Worm (Caenorhabditis elegans) whole organism, L1 larva: Measurements from ENCODE around the gene Y54G2A.49.

Source experiments
- aly-2 ChIP-seq: fragments of 150-350 bp; optimal IDR thresholded peaks from 2 replicates; lab custom pipeline; 2014; ENCODE audit warnings: missing biosample characterization, missing genetic modification characterization
- nhr-76 ChIP-seq: sonication (generic microtip); optimal IDR thresholded peaks from 2 replicates; lab custom pipeline; 2017; ENCODE audit warnings: missing biosample characterization, missing genetic modification characterization
- ztf-4 ChIP-seq: fragments of 150-350 bp; optimal IDR thresholded peaks from 2 replicates; lab custom pipeline; 2014; ENCODE audit warnings: missing biosample characterization, missing genetic modification characterization

DNA sequence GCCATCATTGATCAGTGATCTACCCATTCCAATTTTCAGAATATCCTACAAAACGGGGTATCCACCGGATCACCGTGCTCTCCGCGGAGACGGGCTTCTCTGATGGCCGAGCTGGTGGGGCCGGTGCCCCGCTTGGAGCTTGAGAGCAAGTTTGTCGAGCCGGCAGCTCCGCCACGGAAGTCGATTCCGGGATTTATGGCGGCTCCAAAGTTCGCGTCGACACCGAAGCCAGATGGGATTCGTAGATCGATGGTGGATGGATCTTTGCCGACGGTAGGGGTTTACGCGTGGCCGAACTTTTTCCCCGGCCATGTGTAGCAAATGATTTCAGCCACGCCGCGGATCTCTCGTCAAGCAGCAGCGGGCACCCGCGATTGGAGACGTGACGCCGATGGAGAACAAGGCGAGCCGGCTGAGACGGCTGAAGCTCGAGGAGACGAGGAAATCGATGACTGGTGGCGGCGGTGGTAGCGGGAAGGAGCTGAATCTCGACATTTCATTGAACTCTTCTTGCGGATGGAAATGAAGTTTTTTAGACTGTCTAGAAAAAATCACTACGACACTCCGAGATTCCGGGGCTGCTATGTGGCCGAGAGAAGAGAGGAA, 35.5 kb upstream of the Y54G2A.49 start:
- TF ChIP-seq ztf-4 (tag; lab: Kevin White, UChicago) (no peak), nhr-76 (tag; lab: Kevin White, UChicago) (no peak), aly-2 (tag; lab: Kevin White, UChicago) (no peak)
